Fruit fly (Drosophila melanogaster): Measurements from ENCODE around the gene Ir94a.

The Ir94a gene

dm6 chr3R:22113127-22113526 lies at the start of gene Ir94a:
Gene Ir94a (plus strand): TSS chr3R:22113427.
- TF ChIP-seq CG15710 (tag; optimal IDR thresholded peaks at IDR 0.05) (no peak), Snoo (tag; optimal IDR thresholded peaks at IDR 0.05) (no peak), fd96Ca (GFP tag; IDR thresholded peaks at IDR 0.05) (no peak), CG17806 (tag; optimal IDR thresholded peaks at IDR 0.05) (no peak), D1 (tag; optimal IDR thresholded peaks at IDR 0.05) (no peak), CG13204 (GFP tag; optimal IDR thresholded peaks at IDR 0.05) (no peak), EcR (GFP tag; optimal IDR thresholded peaks at IDR 0.05) (no peak)

- TF ChIP-seq Pif1B (GFP tag; optimal IDR thresholded peaks at IDR 0.05) = peak; percentile 20
- no peak for TF ChIP-seq CG8159 (tag; optimal IDR thresholded peaks at IDR 0.05)
These were observed 46.8 kb upstream of the Ir94a start for dm6 chr3R:22066440-22066839.

- no peak for TF ChIP-seq CG13204 (GFP tag; optimal IDR thresholded peaks at IDR 0.05)
- TF ChIP-seq CG15710 (tag; optimal IDR thresholded peaks at IDR 0.05) = no peak
These were observed 46.0 kb upstream of the Ir94a start for dm6 chr3R:22067235-22067634.

dm6 chr3R:22071628-22072027 lies 41.6 kb upstream of the Ir94a start:
- TF ChIP-seq rn (GFP tag; IDR thresholded peaks at IDR 0.05) (no peak), CG12605 (GFP tag; IDR thresholded peaks at IDR 0.05) (no peak), Ets98B (GFP tag; IDR thresholded peaks at IDR 0.05) (no peak), gl (tag; optimal IDR thresholded peaks at IDR 0.05) (no peak), Pif1B (GFP tag; optimal IDR thresholded peaks at IDR 0.05) (no peak), CG10348 (GFP tag; IDR thresholded peaks at IDR 0.05) (no peak), CG14655 (GFP tag; optimal IDR thresholded peaks at IDR 0.05) (no peak), CG8159 (tag; optimal IDR thresholded peaks at IDR 0.05) (no peak), CG32121 (GFP tag; IDR thresholded peaks at IDR 0.05) (no peak), fd96Ca (GFP tag; IDR thresholded peaks at IDR 0.05) (no peak), EcR (GFP tag; optimal IDR thresholded peaks at IDR 0.05) (no peak), CG13204 (GFP tag; optimal IDR thresholded peaks at IDR 0.05) (no peak)

- TF ChIP-seq CG4496 (GFP tag; IDR thresholded peaks at IDR 0.05) (no peak), CG9948 (tag; optimal IDR thresholded peaks at IDR 0.05) (no peak), Ets98B (GFP tag; IDR thresholded peaks at IDR 0.05) (no peak), gl (tag; optimal IDR thresholded peaks at IDR 0.05) (no peak), fd96Ca (GFP tag; IDR thresholded peaks at IDR 0.05) (no peak), CG8159 (tag; optimal IDR thresholded peaks at IDR 0.05) (no peak), Pif1A (GFP tag; optimal IDR thresholded peaks at IDR 0.05) (no peak), CG32121 (GFP tag; IDR thresholded peaks at IDR 0.05) (no peak), Snoo (tag; optimal IDR thresholded peaks at IDR 0.05) (no peak), CG17806 (tag; optimal IDR thresholded peaks at IDR 0.05) (no peak), rn (GFP tag; IDR thresholded peaks at IDR 0.05) (no peak), CG10348 (GFP tag; IDR thresholded peaks at IDR 0.05) (no peak), CG8301 (tag; optimal IDR thresholded peaks at IDR 0.05) (no peak), EcR (GFP tag; optimal IDR thresholded peaks at IDR 0.05) (no peak), CG13204 (GFP tag; optimal IDR thresholded peaks at IDR 0.05) (no peak), Pif1B (GFP tag; optimal IDR thresholded peaks at IDR 0.05) (no peak), CG12605 (GFP tag; IDR thresholded peaks at IDR 0.05) (no peak), CG14655 (GFP tag; optimal IDR thresholded peaks at IDR 0.05) (no peak), CG34367 (tag; optimal IDR thresholded peaks at IDR 0.05) (no peak), D1 (tag; optimal IDR thresholded peaks at IDR 0.05) (no peak)
These were observed 40.7 kb upstream of the Ir94a start for dm6 chr3R:22072553-22072952.

- TF ChIP-seq CG8159 (tag; optimal IDR thresholded peaks at IDR 0.05) = no peak
- TF ChIP-seq CG12605 (GFP tag; IDR thresholded peaks at IDR 0.05) = peak; percentile 67
These were observed 33.1 kb upstream of the Ir94a start, which contains the start of gene CG13408 for dm6 chr3R:22080161-22080560. Gene CG13408 (plus strand): TSS chr3R:22080382.

dm6 chr3R:22086297-22086696 lies 26.9 kb upstream of the Ir94a start, which contains the start of gene BomT3:
Gene BomT3 (minus strand): TSS chr3R:22086397.
- TF ChIP-seq CG14655 (GFP tag; optimal IDR thresholded peaks at IDR 0.05) = no peak
- no peak for TF ChIP-seq CG9948 (tag; optimal IDR thresholded peaks at IDR 0.05)
- no peak for TF ChIP-seq CG8301 (tag; optimal IDR thresholded peaks at IDR 0.05)
- no peak for TF ChIP-seq gl (tag; optimal IDR thresholded peaks at IDR 0.05)

- TF ChIP-seq gl (tag; optimal IDR thresholded peaks at IDR 0.05) (no peak), CG9948 (tag; optimal IDR thresholded peaks at IDR 0.05) (no peak), CG15710 (tag; optimal IDR thresholded peaks at IDR 0.05) (no peak), CG4496 (GFP tag; IDR thresholded peaks at IDR 0.05) (no peak), D1 (tag; optimal IDR thresholded peaks at IDR 0.05) (no peak), CG10348 (GFP tag; IDR thresholded peaks at IDR 0.05) (no peak), CG8159 (tag; optimal IDR thresholded peaks at IDR 0.05) (no peak), CG32121 (GFP tag; IDR thresholded peaks at IDR 0.05) (no peak), CG8301 (tag; optimal IDR thresholded peaks at IDR 0.05) (no peak), Pif1B (GFP tag; optimal IDR thresholded peaks at IDR 0.05) (no peak), Ets98B (GFP tag; IDR thresholded peaks at IDR 0.05) (no peak), CG17806 (tag; optimal IDR thresholded peaks at IDR 0.05) (no peak), Pif1A (GFP tag; optimal IDR thresholded peaks at IDR 0.05) (no peak)
These were observed 26.5 kb upstream of the Ir94a start, which contains the start of gene BomBc3 for dm6 chr3R:22086775-22087174. Gene BomBc3 (plus strand): TSS chr3R:22087075.
